Fruit fly (Drosophila melanogaster): ENCODE measurements around the gene Ccz1.
A peak's percentile ranks its signal among the peaks of the same experiment; 100 is the strongest.

The Ccz1 gene

dm6 chr3L:3928205-3928942 is 29.4 kb upstream of the Ccz1 start:
- TF ChIP-seq CG8478 (optimal IDR thresholded peaks at IDR 0.05): no peak

dm6 chr3L:3927462-3927861 is 28.5 kb upstream of the Ccz1 start:
- TF ChIP-seq CG8478 (optimal IDR thresholded peaks at IDR 0.05) (no peak), CTCF (optimal IDR thresholded peaks at IDR 0.05) (no peak)

- TF ChIP-seq CG8478 (optimal IDR thresholded peaks at IDR 0.05): no peak
These were observed 27.3 kb upstream of the Ccz1 start for dm6 chr3L:3926191-3926765.

- no peak for TF ChIP-seq CTCF (optimal IDR thresholded peaks at IDR 0.05)
These were observed 26.5 kb upstream of the Ccz1 start for dm6 chr3L:3925487-3925886.

- no peak for TF ChIP-seq CTCF (optimal IDR thresholded peaks at IDR 0.05)
- no peak for TF ChIP-seq CG8478 (optimal IDR thresholded peaks at IDR 0.05)
These were observed 24.8 kb upstream of the Ccz1 start for dm6 chr3L:3923631-3924274.

dm6 chr3L:3912134-3912533 is 13.2 kb upstream of the Ccz1 start:
- no peak for TF ChIP-seq CTCF (optimal IDR thresholded peaks at IDR 0.05)
- TF ChIP-seq CG8478 (optimal IDR thresholded peaks at IDR 0.05): no peak

dm6 chr3L:3909831-3910230 is 10.9 kb upstream of the Ccz1 start, which contains the start of gene mge:
TSS of gene mge (minus strand) at chr3L:3909931.
- TF ChIP-seq CTCF (optimal IDR thresholded peaks at IDR 0.05) (no peak), CG8478 (optimal IDR thresholded peaks at IDR 0.05) (no peak)

- TF ChIP-seq CTCF (optimal IDR thresholded peaks at IDR 0.05) (no peak), CG8478 (optimal IDR thresholded peaks at IDR 0.05) (no peak)
These were observed 10.2 kb upstream of the Ccz1 start for dm6 chr3L:3908838-3909810.

- TF ChIP-seq CG8478 (optimal IDR thresholded peaks at IDR 0.05) (no peak), CTCF (optimal IDR thresholded peaks at IDR 0.05) (peak in 1 of 2 experiments; percentile 27)
These were observed 6.2 kb upstream of the Ccz1 start, which contains the start of gene ida for dm6 chr3L:3905111-3905510. TSS of gene ida (plus strand) at chr3L:3905344.

dm6 chr3L:3903301-3903700 is 4.3 kb upstream of the Ccz1 start, which contains the start of gene Sc2:
TSS of gene Sc2 (plus strand) at chr3L:3903492.
- no peak for TF ChIP-seq CTCF (optimal IDR thresholded peaks at IDR 0.05)
- no peak for TF ChIP-seq CG8478 (optimal IDR thresholded peaks at IDR 0.05)

dm6 chr3L:3902491-3903198 is 3.7 kb upstream of the Ccz1 start, which contains the start of gene Ubi-p63E:
TSS of gene Ubi-p63E (minus strand) at chr3L:3903184.
- TF ChIP-seq CTCF (optimal IDR thresholded peaks at IDR 0.05) (no peak), CG8478 (optimal IDR thresholded peaks at IDR 0.05) (no peak)

- TF ChIP-seq CTCF (optimal IDR thresholded peaks at IDR 0.05) (no peak), CG8478 (optimal IDR thresholded peaks at IDR 0.05) (no peak)
These were observed 3.0 kb upstream of the Ccz1 start for dm6 chr3L:3901865-3902490.

- no peak for TF ChIP-seq CG8478 (optimal IDR thresholded peaks at IDR 0.05)
- peak in 1 of 2 experiments; percentile 1 for TF ChIP-seq CTCF (optimal IDR thresholded peaks at IDR 0.05)
These were observed 2.4 kb downstream of the Ccz1 start, which contains the start of the genes Gr63a and Lamtor4 for dm6 chr3L:3896553-3897034. TSS of gene Gr63a (minus strand) at chr3L:3896603. TSS of gene Lamtor4 (plus strand) at chr3L:3896900.

dm6 chr3L:3894413-3894812 is 4.5 kb downstream of the Ccz1 start:
- TF ChIP-seq CTCF (optimal IDR thresholded peaks at IDR 0.05): no peak

Measured in S2 (cell line).